Fruit fly (Drosophila melanogaster) whole organism, embryonic: Measurements from ENCODE around the gene CG6511.

ENCODE experiments used
- Bgb ChIP-seq: fragments of 200-800 bp; sonication (Bioruptor generic); IDR thresholded peaks from 2 replicates; pipeline ENCODE4 v1.3.6; 2022; ENCODE audit warnings: missing biosample characterization, missing genetic modification characterization; ENCODE audit not compliant: partially characterized antibody
- CG10543 ChIP-seq: fragments of 200-800 bp; sonication (Bioruptor generic); optimal IDR thresholded peaks from 3 replicates; lab custom pipeline; 2017; ENCODE audit warnings: missing biosample characterization, mild to moderate bottlenecking, missing genetic modification characterization, moderate library complexity
- CG12659 ChIP-seq: fragments of 200-800 bp; sonication (Bioruptor generic); optimal IDR thresholded peaks from 3 replicates; lab custom pipeline; 2017; ENCODE audit warnings: mild to moderate bottlenecking, missing biosample characterization, missing genetic modification reagents, missing genetic modification characterization
- CG12769 ChIP-seq: fragments of 200-800 bp; sonication (Bioruptor generic); optimal IDR thresholded peaks from 2 replicates; lab custom pipeline; 2019; ENCODE audit warnings: missing biosample characterization, mild to moderate bottlenecking, missing genetic modification characterization, moderate library complexity
- CG14014 ChIP-seq: fragments of 200-800 bp; sonication (Bioruptor generic); IDR thresholded peaks from 2 replicates; pipeline ENCODE4 v1.3.6; 2022; ENCODE audit warnings: missing biosample characterization, missing genetic modification characterization
- CG17612 ChIP-seq: fragments of 200-800 bp; sonication (Bioruptor generic); IDR thresholded peaks from 2 replicates; pipeline ENCODE4 v1.3.6; 2022; ENCODE audit warnings: missing biosample characterization, missing genetic modification characterization
- CG18599 ChIP-seq: fragments of 200-800 bp; sonication (Bioruptor generic); optimal IDR thresholded peaks from 3 replicates; lab custom pipeline; 2017; ENCODE audit warnings: missing biosample characterization, missing genetic modification characterization, mild to moderate bottlenecking, moderate library complexity, missing genetic modification reagents
- CG34376 ChIP-seq: fragments of 200-800 bp; sonication (Bioruptor generic); optimal IDR thresholded peaks from 2 replicates; lab custom pipeline; 2018; ENCODE audit warnings: missing biosample characterization, mild to moderate bottlenecking, missing genetic modification characterization
- CG3995 ChIP-seq: fragments of 200-800 bp; sonication (Bioruptor generic); optimal IDR thresholded peaks from 3 replicates; lab custom pipeline; 2016; ENCODE audit warnings: missing biosample characterization, missing genetic modification characterization
- CG42726 ChIP-seq: fragments of 200-800 bp; sonication (Bioruptor generic); IDR thresholded peaks from 2 replicates; pipeline ENCODE4 v1.3.6; 2022; ENCODE audit warnings: missing biosample characterization, missing genetic modification characterization; ENCODE audit not compliant: partially characterized antibody
- CG4707 ChIP-seq: fragments of 200-800 bp; sonication (Bioruptor generic); optimal IDR thresholded peaks from 2 replicates; lab custom pipeline; 2018; ENCODE audit warnings: missing biosample characterization, mild to moderate bottlenecking, missing genetic modification characterization, moderate library complexity
- CG6791 ChIP-seq: fragments of 200-800 bp; sonication (Bioruptor generic); IDR thresholded peaks from 3 replicates; pipeline ENCODE4 v1.3.6; 2022; ENCODE audit warnings: missing biosample characterization, missing genetic modification characterization; ENCODE audit not compliant: partially characterized antibody
- Chrac-16 ChIP-seq: fragments of 200-800 bp; sonication (Bioruptor generic); optimal IDR thresholded peaks from 3 replicates; lab custom pipeline; 2016; ENCODE audit warnings: missing biosample characterization, missing genetic modification characterization
- CrebB ChIP-seq: fragments of 200-800 bp; sonication (Bioruptor generic); optimal IDR thresholded peaks from 3 replicates; lab custom pipeline; 2018; ENCODE audit warnings: missing biosample characterization, mild to moderate bottlenecking, missing genetic modification characterization
- Dll ChIP-seq: fragments of 200-800 bp; sonication (Bioruptor generic); IDR thresholded peaks from 4 replicates; pipeline ENCODE4 v1.3.6; 2022; ENCODE audit warnings: missing biosample characterization, missing genetic modification characterization; ENCODE audit not compliant: partially characterized antibody
- Dref ChIP-seq: fragments of 200-800 bp; sonication (Bioruptor generic); IDR thresholded peaks from 2 replicates; pipeline ENCODE4 v1.3.6; 2022; ENCODE audit warnings: missing biosample characterization, missing genetic modification characterization
- E2f2 ChIP-seq: fragments of 200-800 bp; sonication (Bioruptor generic); IDR thresholded peaks from 2 replicates; pipeline ENCODE4 v1.3.6; 2022; ENCODE audit warnings: missing biosample characterization, missing genetic modification characterization
- Ets65A ChIP-seq: fragments of 200-800 bp; sonication (Bioruptor generic); peaks from one replicate; lab custom pipeline; 2016; ENCODE audit warnings: missing biosample characterization, missing genetic modification characterization
- HLH54F ChIP-seq: fragments of 200-800 bp; sonication (Bioruptor generic); optimal IDR thresholded peaks from 3 replicates; lab custom pipeline; 2016; ENCODE audit warnings: missing biosample characterization, missing genetic modification characterization
- HLHmδ ChIP-seq: fragments of 200-800 bp; sonication (Bioruptor generic); optimal IDR thresholded peaks from 2 replicates; lab custom pipeline; 2018; ENCODE audit warnings: missing biosample characterization, mild to moderate bottlenecking, missing genetic modification characterization, moderate library complexity
- Hmr ChIP-seq: fragments of 200-800 bp; sonication (Bioruptor generic); optimal IDR thresholded peaks from 3 replicates; lab custom pipeline; 2017; ENCODE audit warnings: mild to moderate bottlenecking, missing biosample characterization, missing genetic modification reagents, missing genetic modification characterization
- Hr39 ChIP-seq: fragments of >200 bp; optimal IDR thresholded peaks from 2 replicates; lab custom pipeline; 2017
- Med ChIP-seq: fragments of 200-800 bp; sonication (Bioruptor generic); peaks from one replicate; lab custom pipeline; 2016; ENCODE audit warnings: missing biosample characterization, missing genetic modification characterization, mild to moderate bottlenecking, inconsistent platforms, moderate library complexity
- Mrtf ChIP-seq: fragments of 200-800 bp; sonication (Bioruptor generic); IDR thresholded peaks from 3 replicates; pipeline ENCODE4 v1.3.6; 2022; ENCODE audit warnings: missing biosample characterization, missing genetic modification characterization
- Scr ChIP-seq: fragments of 200-800 bp; sonication (Bioruptor generic); IDR thresholded peaks from 2 replicates; pipeline ENCODE4 v1.3.6; 2022; ENCODE audit warnings: missing biosample characterization, missing genetic modification characterization; ENCODE audit not compliant: partially characterized antibody
- Sry-β ChIP-seq: fragments of 200-800 bp; sonication (Bioruptor generic); optimal IDR thresholded peaks from 2 replicates; lab custom pipeline; 2018; ENCODE audit warnings: missing biosample characterization, mild to moderate bottlenecking, missing genetic modification characterization, moderate library complexity
- caup ChIP-seq: fragments of 200-800 bp; sonication (Bioruptor generic); optimal IDR thresholded peaks from 3 replicates; lab custom pipeline; 2017; ENCODE audit warnings: missing biosample characterization, mild to moderate bottlenecking, missing genetic modification characterization, moderate library complexity; ENCODE audit not compliant: severe bottlenecking
- chinmo ChIP-seq: fragments of 200-800 bp; sonication (Bioruptor generic); IDR thresholded peaks from 4 replicates; pipeline ENCODE4 v1.3.6; 2022; ENCODE audit warnings: missing biosample characterization, missing genetic modification characterization; ENCODE audit not compliant: partially characterized antibody
- chm ChIP-seq: fragments of 200-800 bp; sonication (Bioruptor generic); IDR thresholded peaks from 2 replicates; pipeline ENCODE4 v1.3.6; 2022; ENCODE audit warnings: missing biosample characterization, missing genetic modification characterization
- cwo ChIP-seq: fragments of 200-800 bp; sonication (Bioruptor generic); optimal IDR thresholded peaks from 3 replicates; lab custom pipeline; 2017; ENCODE audit warnings: missing biosample characterization, missing genetic modification characterization, mild to moderate bottlenecking, moderate library complexity, missing genetic modification reagents
- disco-r ChIP-seq: fragments of 200-800 bp; sonication (Bioruptor generic); optimal IDR thresholded peaks from 2 replicates; lab custom pipeline; 2016; ENCODE audit warnings: missing biosample characterization, missing genetic modification characterization
- fd96Cb ChIP-seq: fragments of 200-800 bp; sonication (Bioruptor generic); optimal IDR thresholded peaks from 2 replicates; lab custom pipeline; 2018; ENCODE audit warnings: missing biosample characterization, mild to moderate bottlenecking, missing genetic modification characterization, moderate library complexity
- lab ChIP-seq: fragments of 200-800 bp; sonication (Bioruptor generic); optimal IDR thresholded peaks from 3 replicates; lab custom pipeline; 2017; ENCODE audit warnings: missing biosample characterization, missing genetic modification characterization, mild to moderate bottlenecking, moderate library complexity, missing genetic modification reagents
- nom ChIP-seq: fragments of 200-800 bp; sonication (Bioruptor generic); optimal IDR thresholded peaks from 2 replicates; lab custom pipeline; 2017; ENCODE audit warnings: missing biosample characterization, missing genetic modification characterization, mild to moderate bottlenecking, moderate library complexity, missing genetic modification reagents
- pan ChIP-seq, 4 experiments: fragments of >200 bp in 3 of 4; fragments of 200-800 bp in 1 of 4; sonication (Bioruptor generic) in 1 of 4; optimal IDR thresholded peaks in 3 of 4; IDR thresholded peaks in 1 of 4; 2 replicates each; pipeline versions ENCODE4 v1.3.6 to Lab custom; 2017 to 2022; ENCODE audit warnings: missing biosample characterization in 2 of 4, missing genetic modification characterization in 2 of 4, mixed read lengths in 1 of 4
- row ChIP-seq: fragments of 200-800 bp; sonication (Bioruptor generic); IDR thresholded peaks from 3 replicates; pipeline ENCODE4 v1.3.6; 2022; ENCODE audit warnings: missing biosample characterization, missing genetic modification characterization
- salm ChIP-seq: fragments of 200-800 bp; sonication (Bioruptor generic); optimal IDR thresholded peaks from 2 replicates; lab custom pipeline; 2018; ENCODE audit warnings: missing biosample characterization, mild to moderate bottlenecking, missing genetic modification characterization
- sd ChIP-seq: fragments of 200-800 bp; sonication (Bioruptor generic); optimal IDR thresholded peaks from 3 replicates; lab custom pipeline; 2018; ENCODE audit warnings: missing biosample characterization, mild to moderate bottlenecking, missing genetic modification characterization, moderate library complexity
- seq ChIP-seq: fragments of 200-800 bp; sonication (Bioruptor generic); IDR thresholded peaks from 2 replicates; pipeline ENCODE4 v1.3.6; 2022; ENCODE audit warnings: missing biosample characterization, missing genetic modification characterization
- slbo ChIP-seq: fragments of 200-800 bp; sonication (Bioruptor generic); IDR thresholded peaks from 2 replicates; pipeline ENCODE4 v1.3.6; 2022; ENCODE audit warnings: missing biosample characterization, missing genetic modification characterization
- sug ChIP-seq: fragments of 200-800 bp; optimal IDR thresholded peaks from 2 replicates; lab custom pipeline; 2019; ENCODE audit warnings: missing biosample characterization, mild to moderate bottlenecking, missing genetic modification characterization, moderate library complexity
- trem ChIP-seq: fragments of 200-800 bp; optimal IDR thresholded peaks from 3 replicates; lab custom pipeline; 2019; ENCODE audit warnings: missing biosample characterization, mild to moderate bottlenecking, missing genetic modification characterization, moderate library complexity
- zfh1 ChIP-seq: fragments of 200-800 bp; sonication (Bioruptor generic); IDR thresholded peaks from 3 replicates; pipeline ENCODE4 v1.3.6; 2022; ENCODE audit warnings: missing biosample characterization, missing genetic modification characterization

Gene CG6511

dm6 chr3L:8684419-8685081 is 36.6 kb upstream of the CG6511 start (continued):
- peak; percentile 0 for TF ChIP-seq lab (GFP tag; lab: Kevin White, UChicago)
- no peak for TF ChIP-seq zfh1 (GFP tag; lab: Robert Waterston, UW)
- 0 out of 3 replicates have a peak, but pooled peaks have one; percentile 5 for TF ChIP-seq row (GFP tag; lab: Robert Waterston, UW)
- no peak for TF ChIP-seq fd96Cb (tag; lab: Kevin White, UChicago)
- peak; percentile 29 for TF ChIP-seq CG12769
- 0 out of 4 replicates have a peak, but pooled peaks have one; percentile 73 for TF ChIP-seq chinmo (GFP tag; lab: Robert Waterston, UW)
- peak; percentile 7 for TF ChIP-seq Hmr
- TF ChIP-seq E2f2: no peak
- TF ChIP-seq Hr39 (lab: Kevin White, UChicago): no peak
- no peak for TF ChIP-seq Bgb (GFP tag; lab: Robert Waterston, UW)
- no peak for TF ChIP-seq HLHmδ (GFP tag; lab: Kevin White, UChicago)
- peak; percentile 30 for TF ChIP-seq caup
- no peak for TF ChIP-seq Dref (GFP tag; lab: Robert Waterston, UW)
- no peak for TF ChIP-seq HLH54F (GFP tag; lab: Kevin White, UChicago)
- peak; percentile 38; the same call in 1 of the 2 replicates for TF ChIP-seq CG14014 (GFP tag; lab: Robert Waterston, UW)

DNA sequence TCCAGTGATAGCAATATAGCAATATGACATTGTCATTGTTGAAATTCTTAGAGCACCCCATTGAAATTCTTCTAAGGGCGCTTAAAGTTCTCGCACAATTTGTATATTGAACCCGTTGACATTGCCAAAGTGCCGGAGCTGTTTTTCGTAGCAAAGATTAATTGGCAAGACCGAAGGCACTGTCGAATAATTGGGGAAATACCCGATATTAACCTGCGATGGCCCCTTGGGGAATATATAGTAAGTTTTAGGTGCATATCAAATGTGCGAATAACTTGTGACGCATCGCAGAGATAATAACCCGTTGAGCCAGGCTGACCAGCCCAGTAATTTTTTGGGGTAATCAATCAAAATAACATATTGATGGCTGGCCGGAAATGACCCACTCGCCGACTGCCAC is 34.5 kb upstream of the CG6511 start:
- TF ChIP-seq CG17612: no peak
- peak; percentile 17 for TF ChIP-seq sd
- TF ChIP-seq Med (GFP tag; lab: Kevin White, UChicago): peak; percentile 49
- TF ChIP-seq, all 482 proteins: peak for 2

- TF ChIP-seq Dll (GFP tag; lab: Robert Waterston, UW): 0 out of 4 replicates have a peak, but pooled peaks have one; percentile 19
- 0 out of 2 replicates have a peak, but pooled peaks have one; percentile 17 for TF ChIP-seq seq (GFP tag; lab: Robert Waterston, UW)
- TF ChIP-seq salm: no peak
- TF ChIP-seq zfh1 (GFP tag; lab: Robert Waterston, UW): 0 out of 3 replicates have a peak, but pooled peaks have one; percentile 14
- TF ChIP-seq CG12659 (GFP tag; lab: Kevin White, UChicago): no peak
- peak; percentile 15; the same call in 1 of the 2 replicates for TF ChIP-seq slbo (GFP tag; lab: Robert Waterston, UW)
- TF ChIP-seq trem (tag; lab: Kevin White, UChicago): no peak
- TF ChIP-seq CG3995 (GFP tag; lab: Kevin White, UChicago): peak; percentile 90
- TF ChIP-seq Mrtf (GFP tag; lab: Robert Waterston, UW): 0 out of 3 replicates have a peak, but pooled peaks have one; percentile 34
- no peak for TF ChIP-seq Sry-β (GFP tag; lab: Kevin White, UChicago)
- no peak for TF ChIP-seq Bgb (GFP tag; lab: Robert Waterston, UW)
- TF ChIP-seq CG42726 (GFP tag; lab: Robert Waterston, UW): no peak
- TF ChIP-seq CrebB (tag; lab: Kevin White, UChicago): no peak
- TF ChIP-seq pan (optimal IDR thresholded peaks at IDR 0.05; lab: Kevin White, UChicago): no peak
- peak in 1 of 2 experiments; percentile 24 for TF ChIP-seq pan (GFP tag; optimal IDR thresholded peaks at IDR 0.05 in 1 of 2, IDR thresholded peaks at IDR 0.05 in 1 of 2)
- peak; percentile 26 for TF ChIP-seq CG18599 (GFP tag; lab: Kevin White, UChicago)
- TF ChIP-seq CG6791 (GFP tag; lab: Robert Waterston, UW): 0 out of 3 replicates have a peak, but pooled peaks have one; percentile 10
- TF ChIP-seq CG10543 (GFP tag; lab: Kevin White, UChicago): peak; percentile 18
- TF ChIP-seq chm (GFP tag; lab: Robert Waterston, UW): 0 out of 2 replicates have a peak, but pooled peaks have one; percentile 32
- no peak for TF ChIP-seq Scr
- no peak for TF ChIP-seq Chrac-16 (GFP tag; lab: Kevin White, UChicago)
- no peak for TF ChIP-seq disco-r (GFP tag; lab: Kevin White, UChicago)
- TF ChIP-seq Ets65A (GFP tag; lab: Kevin White, UChicago): peak; percentile 68
- TF ChIP-seq CG4707: no peak
- peak; percentile 40 for TF ChIP-seq cwo (GFP tag; lab: Kevin White, UChicago)
- TF ChIP-seq nom: peak; percentile 5
- peak; percentile 6 for TF ChIP-seq sug (tag; lab: Kevin White, UChicago)
- TF ChIP-seq Hmr: peak; percentile 11
- TF ChIP-seq sd: peak; percentile 17
- TF ChIP-seq CG34376 (GFP tag; lab: Kevin White, UChicago): peak; percentile 28
These were observed 32.3 kb upstream of the CG6511 start for dm6 chr3L:8688694-8689291.
